Fruit fly (Drosophila melanogaster) whole organism, embryonic: ENCODE results near the gene DopEcR.

Experiments
- Atf6 ChIP-seq: fragments of 200-800 bp; sonication (Bioruptor generic); IDR thresholded peaks from 2 replicates; pipeline ENCODE4 v1.3.6; 2022; ENCODE audit warnings: missing biosample characterization, missing genetic modification characterization
- BEAF-32 ChIP-seq: fragments of 200-800 bp; sonication (Bioruptor generic); optimal IDR thresholded peaks from 3 replicates; lab custom pipeline; 2017; ENCODE audit warnings: missing biosample characterization, missing genetic modification characterization, mild to moderate bottlenecking, moderate library complexity, missing genetic modification reagents
- Bgb ChIP-seq: fragments of 200-800 bp; sonication (Bioruptor generic); IDR thresholded peaks from 2 replicates; pipeline ENCODE4 v1.3.6; 2022; ENCODE audit warnings: missing biosample characterization, missing genetic modification characterization; ENCODE audit not compliant: partially characterized antibody
- CG10267 ChIP-seq: fragments of 200-800 bp; sonication (Bioruptor generic); optimal IDR thresholded peaks from 2 replicates; lab custom pipeline; 2018; ENCODE audit warnings: missing biosample characterization, mild to moderate bottlenecking, missing genetic modification characterization, moderate library complexity
- CG14710 ChIP-seq: fragments of 200-800 bp; sonication (Bioruptor generic); optimal IDR thresholded peaks from 3 replicates; lab custom pipeline; 2019; ENCODE audit warnings: missing biosample characterization, mild to moderate bottlenecking, missing genetic modification characterization, moderate library complexity
- CG16813 ChIP-seq: fragments of 200-800 bp; sonication (Bioruptor generic); IDR thresholded peaks from 3 replicates; pipeline ENCODE4 v1.3.6; 2022; ENCODE audit warnings: missing biosample characterization, missing genetic modification characterization; ENCODE audit not compliant: partially characterized antibody
- CG17361 ChIP-seq: fragments of 200-800 bp; sonication (Bioruptor generic); IDR thresholded peaks from 3 replicates; pipeline ENCODE4 v1.3.6; 2022; ENCODE audit warnings: missing biosample characterization, missing genetic modification characterization
- CG18619 ChIP-seq: fragments of 200-800 bp; sonication (Bioruptor generic); optimal IDR thresholded peaks from 3 replicates; lab custom pipeline; 2017; ENCODE audit warnings: missing biosample characterization, mild to moderate bottlenecking, missing genetic modification characterization
- CG2129 ChIP-seq: fragments of 200-800 bp; sonication (Bioruptor generic); IDR thresholded peaks from 2 replicates; pipeline ENCODE4 v1.3.6; 2022; ENCODE audit warnings: missing biosample characterization, missing genetic modification characterization; ENCODE audit not compliant: partially characterized antibody
- CG34224 ChIP-seq: fragments of 200-800 bp; sonication (Bioruptor generic); IDR thresholded peaks from 3 replicates; pipeline ENCODE4 v1.3.6; 2022; ENCODE audit warnings: missing biosample characterization, missing genetic modification characterization; ENCODE audit not compliant: partially characterized antibody
- CG6791 ChIP-seq: fragments of 200-800 bp; sonication (Bioruptor generic); IDR thresholded peaks from 3 replicates; pipeline ENCODE4 v1.3.6; 2022; ENCODE audit warnings: missing biosample characterization, missing genetic modification characterization; ENCODE audit not compliant: partially characterized antibody
- CG6813 ChIP-seq: fragments of 200-800 bp; sonication (Bioruptor generic); optimal IDR thresholded peaks from 2 replicates; lab custom pipeline; 2017; ENCODE audit warnings: missing biosample characterization, missing genetic modification characterization, mild to moderate bottlenecking, moderate library complexity, missing genetic modification reagents
- CG7963 ChIP-seq: fragments of 200-800 bp; sonication (Bioruptor generic); IDR thresholded peaks from 3 replicates; pipeline ENCODE4 v1.3.6; 2022; ENCODE audit warnings: missing biosample characterization, missing genetic modification characterization; ENCODE audit not compliant: partially characterized antibody
- CG9932 ChIP-seq: fragments of 200-800 bp; sonication (Bioruptor generic); IDR thresholded peaks from 2 replicates; pipeline ENCODE4 v1.3.6; 2022; ENCODE audit warnings: missing biosample characterization, missing genetic modification characterization
- CHES-1-like ChIP-seq: fragments of 200-800 bp; sonication (Bioruptor generic); optimal IDR thresholded peaks from 2 replicates; lab custom pipeline; 2016; ENCODE audit warnings: missing biosample characterization, missing genetic modification characterization
- Dll ChIP-seq: fragments of 200-800 bp; sonication (Bioruptor generic); IDR thresholded peaks from 4 replicates; pipeline ENCODE4 v1.3.6; 2022; ENCODE audit warnings: missing biosample characterization, missing genetic modification characterization; ENCODE audit not compliant: partially characterized antibody
- HLH4C ChIP-seq: fragments of 200-800 bp; sonication (Bioruptor generic); IDR thresholded peaks from 3 replicates; pipeline ENCODE4 v1.3.6; 2022; ENCODE audit warnings: missing biosample characterization, missing genetic modification characterization; ENCODE audit not compliant: partially characterized antibody
- HmgZ ChIP-seq: fragments of 200-800 bp; sonication (Bioruptor generic); optimal IDR thresholded peaks from 2 replicates; lab custom pipeline; 2018; ENCODE audit warnings: missing biosample characterization, mild to moderate bottlenecking, missing genetic modification characterization
- MBD-R2 ChIP-seq: fragments of 200-800 bp; sonication (Bioruptor generic); IDR thresholded peaks from 2 replicates; pipeline ENCODE4 v1.3.6; 2022; ENCODE audit warnings: missing biosample characterization, missing genetic modification characterization
- MESR4 ChIP-seq: fragments of 200-800 bp; sonication (Bioruptor generic); optimal IDR thresholded peaks from 2 replicates; lab custom pipeline; 2018; ENCODE audit warnings: missing biosample characterization, mild to moderate bottlenecking, missing genetic modification characterization, moderate library complexity
- Pdp1 ChIP-seq, 2 experiments: fragments of 200-800 bp; sonication (Bioruptor generic); optimal IDR thresholded peaks; 3 replicates each; lab custom pipeline; 2016; ENCODE audit warnings: missing biosample characterization in 2 of 2, missing genetic modification characterization in 2 of 2, mild to moderate bottlenecking in 1 of 2, moderate library complexity in 1 of 2
- Rfx ChIP-seq: fragments of 200-800 bp; sonication (Bioruptor generic); IDR thresholded peaks from 2 replicates; pipeline ENCODE4 v1.3.6; 2022; ENCODE audit warnings: missing biosample characterization, missing genetic modification characterization
- amos ChIP-seq: fragments of 200-800 bp; sonication (Bioruptor generic); IDR thresholded peaks from 2 replicates; pipeline ENCODE4 v1.3.6; 2022; ENCODE audit warnings: missing biosample characterization, missing genetic modification characterization; ENCODE audit not compliant: partially characterized antibody
- ara ChIP-seq: fragments of 200-800 bp; sonication (Bioruptor generic); IDR thresholded peaks from 2 replicates; pipeline ENCODE4 v1.3.6; 2022; ENCODE audit warnings: missing biosample characterization, missing genetic modification characterization
- ato ChIP-seq: fragments of 200-800 bp; sonication (Bioruptor generic); IDR thresholded peaks from 2 replicates; pipeline ENCODE4 v1.3.6; 2022; ENCODE audit warnings: missing biosample characterization, missing genetic modification characterization; ENCODE audit not compliant: partially characterized antibody
- bbx ChIP-seq: fragments of 200-800 bp; sonication (Bioruptor generic); IDR thresholded peaks from 2 replicates; pipeline ENCODE4 v1.3.6; 2022; ENCODE audit warnings: missing biosample characterization, missing genetic modification characterization; ENCODE audit not compliant: partially characterized antibody
- chinmo ChIP-seq: fragments of 200-800 bp; sonication (Bioruptor generic); IDR thresholded peaks from 4 replicates; pipeline ENCODE4 v1.3.6; 2022; ENCODE audit warnings: missing biosample characterization, missing genetic modification characterization; ENCODE audit not compliant: partially characterized antibody
- dm ChIP-seq: fragments of 200-800 bp; sonication (Bioruptor generic); optimal IDR thresholded peaks from 3 replicates; lab custom pipeline; 2016; ENCODE audit warnings: missing biosample characterization, missing genetic modification characterization
- ham ChIP-seq: fragments of 200-800 bp; sonication (Bioruptor generic); IDR thresholded peaks from 2 replicates; pipeline ENCODE4 v1.3.6; 2022; ENCODE audit warnings: missing biosample characterization, missing genetic modification characterization
- inv ChIP-seq: fragments of 200-800 bp; sonication (Bioruptor generic); IDR thresholded peaks from 2 replicates; pipeline ENCODE4 v1.3.6; 2022; ENCODE audit warnings: missing biosample characterization, missing genetic modification characterization; ENCODE audit not compliant: partially characterized antibody
- knrl ChIP-seq: fragments of 200-800 bp; sonication (Bioruptor generic); IDR thresholded peaks from 3 replicates; pipeline ENCODE4 v1.3.6; 2022; ENCODE audit warnings: missing biosample characterization, missing genetic modification characterization; ENCODE audit not compliant: partially characterized antibody
- nerfin-2 ChIP-seq: fragments of 200-800 bp; sonication (Bioruptor generic); IDR thresholded peaks from 2 replicates; pipeline ENCODE4 v1.3.6; 2022; ENCODE audit warnings: missing biosample characterization, missing genetic modification characterization; ENCODE audit not compliant: partially characterized antibody
- pzg ChIP-seq: fragments of 200-800 bp; sonication (Bioruptor generic); optimal IDR thresholded peaks from 3 replicates; lab custom pipeline; 2018; ENCODE audit warnings: missing biosample characterization, mild to moderate bottlenecking, missing genetic modification characterization, moderate library complexity
- sna ChIP-seq: fragments of 200-800 bp; sonication (Bioruptor generic); IDR thresholded peaks from 2 replicates; pipeline ENCODE4 v1.3.6; 2022; ENCODE audit warnings: missing biosample characterization, missing genetic modification characterization; ENCODE audit not compliant: partially characterized antibody
- sob ChIP-seq: fragments of 200-800 bp; sonication (Bioruptor generic); IDR thresholded peaks from 2 replicates; pipeline ENCODE4 v1.3.6; 2022; ENCODE audit warnings: missing biosample characterization, missing genetic modification characterization
- ssp ChIP-seq: fragments of 200-800 bp; sonication (Bioruptor generic); IDR thresholded peaks from 2 replicates; pipeline ENCODE4 v1.3.6; 2022; ENCODE audit warnings: missing biosample characterization, missing genetic modification characterization
- stwl ChIP-seq: fragments of 200-800 bp; sonication (Bioruptor generic); optimal IDR thresholded peaks from 3 replicates; lab custom pipeline; 2018; ENCODE audit warnings: missing biosample characterization, mild to moderate bottlenecking, missing genetic modification characterization, moderate library complexity
- trem ChIP-seq: fragments of 200-800 bp; optimal IDR thresholded peaks from 3 replicates; lab custom pipeline; 2019; ENCODE audit warnings: missing biosample characterization, mild to moderate bottlenecking, missing genetic modification characterization, moderate library complexity
- unc-4 ChIP-seq: fragments of 200-800 bp; sonication (Bioruptor generic); IDR thresholded peaks from 2 replicates; pipeline ENCODE4 v1.3.6; 2022; ENCODE audit warnings: missing biosample characterization, missing genetic modification characterization; ENCODE audit not compliant: partially characterized antibody
- vvl ChIP-seq: fragments of 200-800 bp; sonication (Bioruptor generic); IDR thresholded peaks from 2 replicates; pipeline ENCODE4 v1.3.6; 2022; ENCODE audit warnings: missing biosample characterization, missing genetic modification characterization

DopEcR gene

dm6 chr3L:4367339-4367738 lies 12.8 kb downstream of the DopEcR start, which contains the start of gene CG11342 (continued):
- peak; percentile 89 for TF ChIP-seq unc-4
- peak; percentile 64; the same call in 1 of the 2 replicates for TF ChIP-seq inv (GFP tag; lab: Robert Waterston, UW)
- peak; percentile 88 for TF ChIP-seq CG34224
- peak; percentile 47 for TF ChIP-seq trem
- no peak for TF ChIP-seq CG18619 (GFP tag; lab: Kevin White, UChicago)
- TF ChIP-seq CG7963 (GFP tag; lab: Robert Waterston, UW): peak; percentile 63; the same call in 1 of the 3 replicates
- no peak for TF ChIP-seq Atf6 (GFP tag; lab: Robert Waterston, UW)
- TF ChIP-seq ara (GFP tag; lab: Robert Waterston, UW): no peak
- peak; percentile 43; the same call in 1 of the 2 replicates for TF ChIP-seq Rfx (GFP tag; lab: Robert Waterston, UW)
- peak; percentile 47 for TF ChIP-seq dm (GFP tag; lab: Kevin White, UChicago)
- peak; percentile 47 for TF ChIP-seq MBD-R2
- peak; percentile 78 for TF ChIP-seq CG6791 (GFP tag; lab: Robert Waterston, UW)
- peak; percentile 82 for TF ChIP-seq Bgb (GFP tag; lab: Robert Waterston, UW)
- peak; percentile 50 for TF ChIP-seq CG9932 (GFP tag; lab: Robert Waterston, UW)
- TF ChIP-seq CG2129 (GFP tag; lab: Robert Waterston, UW): peak; percentile 66; the same call in 1 of the 2 replicates
- peak; percentile 11 for TF ChIP-seq CHES-1-like (GFP tag; lab: Kevin White, UChicago)
- TF ChIP-seq BEAF-32: peak; percentile 80
- TF ChIP-seq sna (GFP tag; lab: Robert Waterston, UW): peak; percentile 89
- 0 out of 2 replicates have a peak, but pooled peaks have one; percentile 13 for TF ChIP-seq vvl (GFP tag; lab: Robert Waterston, UW)
- TF ChIP-seq MESR4: peak; percentile 24
- TF ChIP-seq chinmo: peak; percentile 82; the same call in 2 of the 4 replicates
- peak; percentile 85 for TF ChIP-seq amos (GFP tag; lab: Robert Waterston, UW)
- peak; percentile 84 for TF ChIP-seq bbx
- no peak for TF ChIP-seq ham
- peak; percentile 91 for TF ChIP-seq Dll (GFP tag; lab: Robert Waterston, UW)
- TF ChIP-seq nerfin-2 (GFP tag; lab: Robert Waterston, UW): peak; percentile 34; the same call in 1 of the 2 replicates
- no peak for TF ChIP-seq ssp (GFP tag; lab: Robert Waterston, UW)
- peak; percentile 99 for TF ChIP-seq stwl (tag; lab: Kevin White, UChicago)
- 0 out of 2 replicates have a peak, but pooled peaks have one; percentile 10 for TF ChIP-seq sob (GFP tag; lab: Robert Waterston, UW)
- peak; percentile 67 for TF ChIP-seq HLH4C (GFP tag; lab: Robert Waterston, UW)
- peak in 1 of 2 experiments; percentile 3 for TF ChIP-seq Pdp1 (GFP tag; optimal IDR thresholded peaks at IDR 0.05; lab: Kevin White, UChicago)
- peak; percentile 17 for TF ChIP-seq CG14710 (tag; lab: Kevin White, UChicago)
- no peak for TF ChIP-seq CG6813
- TF ChIP-seq CG10267 (tag; lab: Kevin White, UChicago): peak; percentile 89
- peak; percentile 42 for TF ChIP-seq HmgZ (tag; lab: Kevin White, UChicago)
- no peak for TF ChIP-seq CG17361 (GFP tag; lab: Robert Waterston, UW)
- peak; percentile 80 for TF ChIP-seq knrl (GFP tag; lab: Robert Waterston, UW)
- peak; percentile 78 for TF ChIP-seq CG16813 (GFP tag; lab: Robert Waterston, UW)
- 0 out of 2 replicates have a peak, but pooled peaks have one; percentile 12 for TF ChIP-seq ato
- TF ChIP-seq pzg (GFP tag; lab: Kevin White, UChicago): peak; percentile 42
- TF ChIP-seq, all 482 proteins: peak for 57
